Worm (Caenorhabditis elegans): ENCODE measurements around the gene gldi-11.

gldi-11 gene

DNA sequence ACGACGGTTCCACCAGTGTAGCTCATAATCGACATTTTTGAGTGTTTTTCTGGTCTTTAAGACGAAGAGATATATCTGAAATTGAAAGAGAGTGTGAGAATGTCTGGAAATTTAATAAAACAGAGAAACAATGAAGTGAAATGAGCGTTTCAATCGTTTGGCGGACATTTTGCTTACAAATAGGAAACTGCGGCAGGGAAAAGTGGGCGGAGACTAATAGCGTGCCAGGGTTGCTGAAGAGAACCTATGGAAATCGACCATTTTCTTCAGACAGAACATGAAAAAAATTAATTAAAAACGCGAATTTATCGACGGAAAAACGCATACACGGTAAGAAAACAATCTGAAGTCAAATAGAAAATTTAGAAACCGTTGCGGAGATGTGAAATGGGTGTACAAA is 9.8 kb upstream of the gldi-11 start, which contains the start of gene pbs-3 (continued):
- no peak for TF ChIP-seq F49E8.2 (tag; optimal IDR thresholded peaks at IDR 0.05; ENCODE audit: borderline replicate concordance)
- TF ChIP-seq nhr-111 (GFP tag; optimal IDR thresholded peaks at IDR 0.05), result no peak
- no peak for TF ChIP-seq hlh-30 (tag; optimal IDR thresholded peaks at IDR 0.05; ENCODE audit: insufficient read depth)
- TF ChIP-seq Y105C5A.15 (GFP tag; IDR thresholded peaks at IDR 0.05), result no peak
- TF ChIP-seq dmd-9 (GFP tag; IDR thresholded peaks at IDR 0.05), result no peak
- TF ChIP-seq dve-1 (tag; optimal IDR thresholded peaks at IDR 0.05; ENCODE audit: insufficient read depth), result peak; percentile 66
- TF ChIP-seq mdl-1 (tag; optimal IDR thresholded peaks at IDR 0.05), result peak in 1 of 2 experiments; percentile 5
- no peak for TF ChIP-seq zip-11 (GFP tag; IDR thresholded peaks at IDR 0.05)
- peak; percentile 35 for TF ChIP-seq hlh-11 (tag; optimal IDR thresholded peaks at IDR 0.05)
- TF ChIP-seq mxl-3 (GFP tag; optimal IDR thresholded peaks at IDR 0.05), result peak; percentile 12
- no peak; the same call in 1 of the 2 replicates for TF ChIP-seq dmd-6 (GFP tag; IDR thresholded peaks at IDR 0.05)
- peak in 1 of 2 experiments; percentile 81 for TF ChIP-seq lsy-2 (tag; optimal IDR thresholded peaks at IDR 0.05)
- TF ChIP-seq daf-16 (GFP tag; optimal IDR thresholded peaks at IDR 0.05), result no peak
- TF ChIP-seq daf-16 (tag; optimal IDR thresholded peaks at IDR 0.05), result peak; percentile 35
- TF ChIP-seq ceh-82 (tag; optimal IDR thresholded peaks at IDR 0.05), result no peak
- TF ChIP-seq nhr-25 (tag; optimal IDR thresholded peaks at IDR 0.05; ENCODE audit: borderline replicate concordance, insufficient read depth), result no peak
- TF ChIP-seq ceh-28 (tag; optimal IDR thresholded peaks at IDR 0.05), result no peak
- peak; percentile 82 for TF ChIP-seq nhr-6 (tag; optimal IDR thresholded peaks at IDR 0.05)
- TF ChIP-seq duxl-1 (tag; optimal IDR thresholded peaks at IDR 0.05; ENCODE audit: poor library complexity), result no peak
- no peak for TF ChIP-seq zip-2 (tag; optimal IDR thresholded peaks at IDR 0.05)
- 0 out of 4 replicates have a peak, but pooled peaks of 1 of the 2 experiments have one; percentile 46 for TF ChIP-seq madf-5 (GFP tag; IDR thresholded peaks at IDR 0.05)
- TF ChIP-seq T26A8.4 (GFP tag; IDR thresholded peaks at IDR 0.05), result no peak
- no peak for TF ChIP-seq mxl-2 (GFP tag; conservative IDR thresholded peaks at IDR 0.05)
- TF ChIP-seq nhr-11 (tag; optimal IDR thresholded peaks at IDR 0.05), result peak; percentile 50

ce11 chrII:4954099-4954959 is 8.7 kb upstream of the gldi-11 start:
- no peak for TF ChIP-seq daf-19 (GFP tag; conservative IDR thresholded peaks at IDR 0.05)
- TF ChIP-seq aha-1 (tag), result peak; percentile 94
- peak; percentile 54 for TF ChIP-seq lin-38 (GFP tag; IDR thresholded peaks at IDR 0.05)
- peak in 1 of 2 experiments; percentile 62 for TF ChIP-seq unc-62 (GFP tag; optimal IDR thresholded peaks at IDR 0.05 in 1 of 2)
- TF ChIP-seq unc-62 (tag; optimal IDR thresholded peaks at IDR 0.05), result no peak
- no peak for TF ChIP-seq zfp-2 (tag; optimal IDR thresholded peaks at IDR 0.05)
- no peak for TF ChIP-seq F37D6.2 (tag; optimal IDR thresholded peaks at IDR 0.05)
- peak; percentile 25; the same call in 1 of the 2 replicates for TF ChIP-seq snpc-1.2 (GFP tag; IDR thresholded peaks at IDR 0.05)
- no peak for TF ChIP-seq unc-130 (GFP tag; optimal IDR thresholded peaks at IDR 0.05)

DNA sequence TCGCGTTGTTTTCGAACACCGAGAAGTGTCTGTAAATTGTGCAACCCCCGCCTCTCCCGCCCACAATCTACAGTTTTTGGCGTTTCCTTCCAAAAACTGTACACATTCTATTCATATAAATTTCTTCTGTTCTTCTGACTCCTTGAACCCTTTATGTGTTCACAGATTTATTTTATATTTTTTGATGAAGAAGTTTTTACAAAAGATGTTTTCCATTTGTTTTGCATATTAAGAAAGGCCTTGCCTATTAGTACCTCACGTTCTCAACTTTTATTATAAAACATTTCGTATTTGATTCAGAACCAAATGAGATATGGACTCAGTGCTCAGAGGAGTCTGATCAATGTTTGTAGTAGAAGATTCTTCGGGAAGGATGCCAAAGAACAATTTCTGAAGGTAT is 7.7 kb upstream of the gldi-11 start, which contains the start of gene ndx-3:
ndx-3 (plus strand) TSS at position 301 of the 400 bp plus-strand sequence.
- TF ChIP-seq nhr-11 (tag; optimal IDR thresholded peaks at IDR 0.05), result no peak
- TF ChIP-seq madf-5 (GFP tag; IDR thresholded peaks at IDR 0.05), result no peak
- no peak for TF ChIP-seq lir-3 (tag; optimal IDR thresholded peaks at IDR 0.05)
- no peak for TF ChIP-seq nhr-48 (tag; optimal IDR thresholded peaks at IDR 0.05)
- TF ChIP-seq nhr-237 (tag; optimal IDR thresholded peaks at IDR 0.05), result no peak
- no peak for TF ChIP-seq sdz-12 (GFP tag; optimal IDR thresholded peaks at IDR 0.05)
- TF ChIP-seq hlh-11 (tag; optimal IDR thresholded peaks at IDR 0.05), result no peak
